Fruit fly (Drosophila melanogaster): ENCODE measurements around the gene Ref2.

Ref2 gene

DNA sequence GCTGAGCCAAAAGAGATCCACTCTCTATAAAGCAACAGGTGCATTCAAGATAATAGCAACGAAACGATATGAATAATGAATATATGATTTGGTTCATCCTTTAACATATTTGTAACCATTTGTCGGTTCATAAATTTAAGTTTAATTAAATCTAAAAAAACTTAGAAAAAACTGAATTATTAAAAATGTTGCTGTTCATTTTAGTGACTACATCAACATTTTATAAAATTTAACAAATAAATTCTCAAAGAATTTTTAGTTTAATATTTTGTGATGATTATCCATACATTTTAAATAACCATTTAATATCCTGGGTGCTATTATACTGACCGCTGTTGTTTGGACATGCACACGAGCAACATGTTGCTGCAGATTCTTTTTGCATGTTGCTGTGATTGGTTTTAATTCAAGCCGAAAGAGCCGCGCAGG is 43.9 kb downstream of the Ref2 start:
- TF ChIP-seq CG8478 (optimal IDR thresholded peaks at IDR 0.05) (no peak), CTCF (optimal IDR thresholded peaks at IDR 0.05) (no peak)

DNA sequence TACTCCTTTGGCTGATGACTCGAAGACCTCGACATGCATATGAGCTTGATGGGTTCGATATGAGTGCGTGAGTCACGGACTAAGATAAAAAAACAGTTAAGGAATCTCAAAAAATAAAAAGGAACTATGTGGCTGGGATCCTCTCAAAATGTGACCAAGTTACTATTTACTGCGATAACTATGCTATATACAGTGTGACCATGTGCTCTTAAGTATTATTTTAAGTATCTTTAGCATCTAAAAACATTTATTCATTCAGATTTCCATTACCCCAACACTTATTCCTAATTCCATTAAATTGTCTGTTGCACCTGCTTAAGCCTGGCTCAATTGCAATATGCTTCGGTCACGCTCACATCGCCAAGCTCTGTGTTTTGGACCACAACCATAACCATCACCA is 48.1 kb downstream of the Ref2 start:
- TF ChIP-seq CTCF (optimal IDR thresholded peaks at IDR 0.05) (no peak), CG8478 (optimal IDR thresholded peaks at IDR 0.05) (no peak)

DNA sequence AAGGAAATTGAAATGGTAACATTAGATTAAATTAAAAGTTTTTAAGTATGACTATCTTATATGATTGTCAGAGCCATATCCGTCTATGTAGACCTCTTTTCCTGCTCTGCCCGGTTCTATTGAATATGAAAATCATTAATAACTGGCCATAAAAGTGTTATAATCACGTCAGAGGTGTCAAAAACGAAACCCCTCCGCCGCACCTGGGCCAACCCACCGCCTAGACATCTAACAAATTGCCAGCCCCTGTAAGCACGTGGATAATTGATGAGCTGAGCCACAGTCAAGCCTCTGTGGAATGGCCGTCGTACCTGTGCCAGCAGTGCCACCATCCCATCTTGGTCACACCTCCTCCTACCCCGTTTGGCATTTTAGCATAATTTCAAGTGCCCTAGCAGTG is 50.4 kb downstream of the Ref2 start:
- TF ChIP-seq CG8478 (optimal IDR thresholded peaks at IDR 0.05) (no peak), CTCF (optimal IDR thresholded peaks at IDR 0.05) (no peak)

DNA sequence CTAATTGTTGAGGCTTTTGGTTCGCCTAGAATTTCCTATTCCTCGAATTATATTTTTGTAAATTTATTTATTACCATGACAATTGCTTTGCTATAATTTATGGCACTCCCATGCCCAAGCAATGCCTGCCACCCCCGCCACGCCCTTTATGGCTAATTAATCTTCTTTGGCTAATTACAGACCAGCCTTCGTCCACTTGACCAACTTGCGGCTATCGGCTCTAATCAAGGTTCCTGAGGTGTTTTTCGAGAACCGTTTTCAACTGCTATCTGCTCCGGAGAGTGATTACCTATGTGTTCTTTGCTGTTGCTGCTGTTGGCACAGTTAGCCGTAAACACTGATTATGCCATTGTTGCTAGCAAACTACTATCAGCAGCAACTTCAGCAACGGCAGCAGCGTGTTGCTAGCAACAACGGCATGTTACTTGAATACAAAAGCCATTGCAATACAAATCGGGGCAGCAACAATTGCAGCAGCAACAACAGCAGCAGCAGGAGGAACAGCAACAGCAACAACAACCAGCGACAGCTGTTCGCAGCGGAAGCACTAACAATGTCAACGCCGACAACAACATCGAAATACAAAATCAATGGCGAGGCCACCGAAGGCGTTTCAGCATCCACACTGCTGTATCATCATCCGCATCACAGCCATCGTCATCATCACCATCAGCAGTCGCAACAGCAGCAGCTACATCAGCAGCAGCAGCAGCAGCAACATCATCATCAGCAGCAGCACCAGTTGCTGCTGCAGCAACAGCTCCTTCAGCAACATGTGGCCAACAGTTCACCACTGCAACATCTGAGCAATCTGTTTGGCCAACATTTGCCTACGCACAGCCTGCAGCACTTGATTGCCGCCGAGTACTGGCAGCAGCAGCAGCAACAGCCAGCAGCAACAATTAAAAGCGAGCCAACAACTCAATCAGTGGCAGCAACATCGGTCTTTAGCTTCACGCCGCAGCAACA is 52.4 kb downstream of the Ref2 start:
- no peak for TF ChIP-seq CG8478 (optimal IDR thresholded peaks at IDR 0.05)
- no peak for TF ChIP-seq CTCF (optimal IDR thresholded peaks at IDR 0.05)

DNA sequence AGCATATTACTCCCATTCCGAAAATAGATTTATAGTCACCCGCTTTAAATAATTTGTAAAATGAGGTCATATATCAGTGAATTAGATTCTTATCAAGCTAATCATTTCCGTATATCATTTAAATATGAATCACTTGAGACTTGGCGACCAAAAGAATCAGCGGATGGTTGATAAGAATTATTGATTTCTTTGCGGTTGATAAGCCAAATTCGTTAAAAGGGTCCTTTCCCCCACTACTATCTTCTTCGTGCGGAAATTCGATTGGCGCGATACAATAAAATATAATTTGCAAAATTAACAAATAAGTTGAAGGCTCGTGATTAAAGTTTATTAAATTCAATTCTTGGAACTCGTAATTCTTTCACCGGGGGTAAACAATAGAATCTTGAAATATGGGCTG is 56.2 kb downstream of the Ref2 start:
- no peak for TF ChIP-seq CTCF (optimal IDR thresholded peaks at IDR 0.05)
- no peak for TF ChIP-seq CG8478 (optimal IDR thresholded peaks at IDR 0.05)

DNA sequence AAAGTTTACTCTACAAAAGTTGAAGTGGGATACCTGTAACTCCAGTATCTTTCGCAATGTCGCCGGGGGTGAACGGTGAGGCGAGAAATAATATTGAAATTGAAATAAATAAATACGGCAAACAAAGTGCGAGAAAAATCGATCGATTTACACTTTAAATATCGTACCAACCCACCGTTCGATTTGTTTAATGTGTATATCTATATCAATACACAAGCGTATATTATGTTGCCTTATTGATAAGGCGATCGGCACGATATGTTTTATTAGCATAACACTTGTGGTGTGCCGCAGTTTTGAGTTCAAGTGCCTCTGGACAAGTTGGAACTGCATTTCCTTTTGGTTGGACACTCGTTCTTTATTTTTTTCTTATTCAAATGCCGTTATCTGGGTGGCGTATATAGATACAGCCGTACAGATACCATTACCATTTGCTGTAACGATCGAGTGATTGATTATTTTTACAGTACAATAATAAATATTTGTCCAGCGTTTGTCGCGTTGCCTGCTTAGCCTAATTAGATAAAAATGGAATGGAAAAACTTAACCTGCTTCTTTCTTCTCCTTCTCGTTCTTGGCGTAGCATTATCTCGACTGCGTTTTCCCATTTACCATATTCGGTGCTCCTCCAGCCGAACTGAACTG is 57.2 kb downstream of the Ref2 start:
- no peak for TF ChIP-seq CTCF (optimal IDR thresholded peaks at IDR 0.05)

DNA sequence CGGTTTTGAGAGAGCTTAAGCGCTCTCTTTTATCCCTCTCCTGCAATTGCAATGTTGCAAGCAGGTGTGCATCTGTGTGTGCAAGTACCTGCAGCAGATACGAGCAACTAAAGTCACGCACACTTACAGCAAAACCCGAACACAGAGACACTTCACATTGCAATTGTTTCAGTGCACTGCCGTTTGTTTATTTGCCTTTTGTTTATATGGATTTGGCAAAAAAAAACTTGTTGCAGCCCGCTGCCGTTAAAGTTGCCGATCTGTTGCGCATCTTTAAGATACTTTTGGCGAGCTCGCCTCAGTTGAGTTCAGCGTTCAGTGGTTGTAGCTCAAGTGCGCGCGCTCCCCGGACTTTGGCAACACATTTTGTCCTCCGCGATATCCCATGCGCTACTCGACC is 58.8 kb downstream of the Ref2 start, which contains the start of gene nub:
nub (plus strand) TSS at position 301 of the 400 bp plus-strand sequence.
- TF ChIP-seq CG8478 (optimal IDR thresholded peaks at IDR 0.05), result no peak
- TF ChIP-seq CTCF (optimal IDR thresholded peaks at IDR 0.05), result no peak

DNA sequence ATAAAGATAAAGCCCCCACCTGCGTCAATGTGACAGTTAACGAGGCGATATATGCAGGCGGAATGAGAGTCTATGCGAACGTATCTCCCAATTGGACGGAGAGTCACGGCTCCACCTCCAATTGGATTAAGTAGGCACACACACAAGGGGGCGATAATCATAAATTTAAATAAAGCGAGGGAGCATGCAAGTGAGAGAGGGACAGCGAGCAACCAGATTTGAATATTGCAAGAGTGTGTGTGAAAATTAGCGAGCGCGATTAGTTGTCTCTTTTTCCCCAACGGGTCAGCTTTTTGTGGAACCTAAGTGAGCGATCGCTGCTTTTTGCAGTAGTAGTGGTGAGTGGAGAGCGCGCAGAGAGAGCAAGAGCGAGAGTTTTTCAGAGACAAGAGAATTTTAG is 59.3 kb downstream of the Ref2 start:
- peak; percentile 74 for TF ChIP-seq CG8478 (optimal IDR thresholded peaks at IDR 0.05)
- TF ChIP-seq CTCF (optimal IDR thresholded peaks at IDR 0.05), result no peak

DNA sequence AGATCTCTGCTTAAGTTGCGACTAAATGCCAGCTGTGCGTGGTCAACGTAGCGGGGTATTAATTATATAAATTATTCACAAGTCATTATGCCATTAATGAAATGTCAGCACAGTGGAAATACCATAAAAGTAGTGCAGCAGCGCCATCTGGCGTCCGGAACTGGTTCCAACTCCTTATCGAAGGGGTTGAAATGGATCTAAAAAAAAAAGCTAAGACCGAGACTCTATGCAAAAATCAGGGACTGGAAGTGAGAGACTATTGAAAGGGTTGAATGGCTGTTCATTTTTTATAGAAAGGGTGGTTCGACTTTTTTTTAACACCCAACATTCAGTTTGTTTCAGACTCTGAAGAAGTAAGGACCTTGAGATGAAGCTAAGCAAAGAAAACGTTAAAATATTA is 67.1 kb downstream of the Ref2 start:
- TF ChIP-seq CG8478 (optimal IDR thresholded peaks at IDR 0.05) (no peak), CTCF (optimal IDR thresholded peaks at IDR 0.05) (peak; percentile 64 to 79)

DNA sequence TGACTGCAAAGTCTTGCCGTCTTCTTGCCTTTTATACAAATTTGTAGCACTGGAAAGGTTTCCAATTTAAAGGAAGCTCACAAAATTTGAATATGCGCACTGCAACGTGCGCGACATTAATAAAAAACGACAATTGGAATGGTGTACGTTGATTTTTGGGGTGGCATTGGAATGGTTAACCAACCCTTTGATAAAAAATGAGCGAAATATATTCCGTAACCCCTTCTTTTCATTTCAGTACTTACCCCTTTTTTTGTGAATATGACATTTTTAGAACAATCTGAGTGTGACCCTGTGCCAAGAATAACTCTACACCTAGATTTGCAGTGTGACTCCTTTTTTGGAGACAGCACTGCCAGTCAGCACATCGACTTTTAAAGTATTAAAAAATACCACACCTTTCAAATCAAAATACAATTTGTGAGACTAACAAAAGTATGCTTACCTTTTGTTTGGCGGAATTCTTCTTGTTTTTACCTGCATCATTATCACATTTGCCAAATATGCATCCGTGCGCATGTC is 71.1 kb downstream of the Ref2 start:
- no peak for TF ChIP-seq CTCF (optimal IDR thresholded peaks at IDR 0.05)
- TF ChIP-seq CG8478 (optimal IDR thresholded peaks at IDR 0.05), result no peak

DNA sequence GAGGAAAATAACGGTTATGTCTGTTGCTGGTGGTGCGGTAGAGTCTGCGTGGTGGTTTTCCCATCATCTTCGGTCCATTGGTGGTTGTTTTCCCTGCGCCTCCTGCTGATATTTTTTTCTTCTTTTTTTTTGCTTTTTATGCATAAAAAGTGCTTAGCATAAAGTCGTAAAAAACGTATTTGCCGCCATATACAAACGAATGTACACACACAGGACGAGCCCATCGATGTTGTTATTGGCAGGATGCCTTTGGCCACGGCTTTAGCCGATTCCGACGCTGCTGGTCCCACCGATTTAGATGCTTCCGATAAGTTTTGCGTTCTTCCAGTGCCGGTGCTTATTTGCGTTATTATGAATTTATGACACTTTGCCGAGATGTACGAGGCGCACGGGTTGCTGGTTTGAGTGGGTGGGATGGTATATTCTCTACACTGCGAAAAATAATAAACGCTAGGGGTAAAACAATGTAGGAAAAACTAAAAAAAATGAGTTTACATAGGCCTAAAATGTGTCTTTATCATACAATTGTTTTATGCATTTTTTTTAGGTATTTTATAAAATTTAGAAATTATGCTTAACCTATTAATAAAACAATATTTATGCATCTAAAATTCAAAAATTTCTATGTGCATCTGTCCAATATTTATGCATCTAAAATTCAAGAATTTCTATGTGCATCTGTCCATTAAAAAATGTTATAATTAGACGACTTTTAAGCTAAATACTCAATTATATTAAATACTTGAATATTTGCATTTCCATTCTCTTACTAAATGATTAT is 79.1 kb downstream of the Ref2 start:
- TF ChIP-seq CG8478 (optimal IDR thresholded peaks at IDR 0.05) (no peak), CTCF (optimal IDR thresholded peaks at IDR 0.05) (no peak)
